Worm (Caenorhabditis elegans) whole organism, young adult: ENCODE results near the gene C28H8.5.

ENCODE experiments used
- B0035.1 ChIP-seq: sonication (generic microtip); optimal IDR thresholded peaks from 2 replicates; lab custom pipeline; 2016; ENCODE audit warnings: missing genetic modification characterization, mild to moderate bottlenecking, missing compliant biosample characterization, missing genotype, missing genetic modification reagents
- B0261.1 ChIP-seq: sonication (generic microtip); optimal IDR thresholded peaks from 2 replicates; lab custom pipeline; 2016; ENCODE audit warnings: mild to moderate bottlenecking, missing genetic modification characterization, moderate library complexity, missing compliant biosample characterization
- F37B4.10 ChIP-seq: fragments of 200-800 bp; sonication (Bioruptor generic); IDR thresholded peaks from 2 replicates; pipeline ENCODE4 v1.3.6; 2022; ENCODE audit warnings: missing genetic modification characterization, missing compliant biosample characterization
- F39B2.1 ChIP-seq: fragments of 200-800 bp; sonication (Bioruptor generic); IDR thresholded peaks from 2 replicates; pipeline ENCODE4 v1.3.6; 2022; ENCODE audit warnings: missing genetic modification reagents, missing genetic modification characterization, missing compliant biosample characterization
- F52B5.7 ChIP-seq: sonication (generic microtip); optimal IDR thresholded peaks from 2 replicates; lab custom pipeline; 2016; ENCODE audit warnings: mild to moderate bottlenecking, missing genetic modification characterization, missing compliant biosample characterization
- Y53F4B.3 ChIP-seq: fragments of 200-800 bp; sonication (Bioruptor generic); IDR thresholded peaks from 2 replicates; pipeline ENCODE4 v1.3.6; 2022; ENCODE audit warnings: missing genetic modification reagents, missing genetic modification characterization, missing compliant biosample characterization
- ZK185.1 ChIP-seq: sonication (generic microtip); optimal IDR thresholded peaks from 2 replicates; lab custom pipeline; 2016; ENCODE audit warnings: mild to moderate bottlenecking, missing genetic modification characterization, missing compliant biosample characterization; ENCODE audit not compliant: poor library complexity, severe bottlenecking
- cebp-1 ChIP-seq, 2 experiments: fragments of 200-800 bp in 1 of 2; sonication (Bioruptor generic) in 1 of 2; sonication (generic microtip) in 1 of 2; IDR thresholded peaks in 1 of 2; optimal IDR thresholded peaks in 1 of 2; 2 replicates each; pipeline versions ENCODE4 v1.3.6 to Lab custom; 2017 to 2022; ENCODE audit warnings: missing compliant biosample characterization in 2 of 2, missing genetic modification characterization in 2 of 2, mild to moderate bottlenecking in 1 of 2, missing genetic modification reagents in 1 of 2, moderate library complexity in 1 of 2
- ceh-27 ChIP-seq: fragments of 200-800 bp; sonication (Bioruptor generic); optimal IDR thresholded peaks from 2 replicates; lab custom pipeline; 2018; ENCODE audit warnings: mild to moderate bottlenecking, missing genetic modification characterization, moderate library complexity, missing compliant biosample characterization
- dox-1 ChIP-seq: fragments of 200-800 bp; sonication (Bioruptor generic); IDR thresholded peaks from 2 replicates; pipeline ENCODE4 v1.3.6; 2022; ENCODE audit warnings: missing genetic modification reagents, missing genetic modification characterization, missing compliant biosample characterization
- efl-1 ChIP-seq: fragments of 150-350 bp; optimal IDR thresholded peaks from 2 replicates; lab custom pipeline; 2014; ENCODE audit warnings: missing biosample characterization, missing genetic modification reagents, missing genetic modification characterization
- ekl-4 ChIP-seq: fragments of 200-800 bp; sonication (Bioruptor generic); IDR thresholded peaks from 2 replicates; pipeline ENCODE4 v1.3.6; 2022; ENCODE audit warnings: missing genetic modification reagents, missing genetic modification characterization, missing compliant biosample characterization
- gei-17 ChIP-seq: fragments of 200-800 bp; sonication (Bioruptor generic); optimal IDR thresholded peaks from 2 replicates; lab custom pipeline; 2018; ENCODE audit warnings: mild to moderate bottlenecking, missing genetic modification characterization, missing compliant biosample characterization
- him-1 ChIP-seq: sonication (generic microtip); optimal IDR thresholded peaks from 2 replicates; lab custom pipeline; 2016; ENCODE audit warnings: missing genotype, missing genetic modification reagents, missing genetic modification characterization, missing compliant biosample characterization
- let-607 ChIP-seq, 2 experiments: fragments of 200-800 bp in 1 of 2; sonication (Bioruptor generic) in 1 of 2; sonication (generic microtip) in 1 of 2; optimal IDR thresholded peaks; 2 replicates each; lab custom pipeline; 2016 to 2018; ENCODE audit warnings: mild to moderate bottlenecking in 2 of 2, missing compliant biosample characterization in 2 of 2, missing genetic modification characterization in 2 of 2, moderate library complexity in 2 of 2, missing genotype in 1 of 2
- lin-35 ChIP-seq, 3 experiments: fragments of 150-350 bp in 2 of 3; sonication (generic microtip) in 1 of 3; optimal IDR thresholded peaks; 2 replicates each; lab custom pipeline; 2014 to 2018; ENCODE audit warnings: missing biosample characterization in 3 of 3, missing genetic modification characterization in 3 of 3, missing genetic modification reagents in 3 of 3
- lin-54 ChIP-seq: fragments of 200-800 bp; sonication (Bioruptor generic); optimal IDR thresholded peaks from 2 replicates; lab custom pipeline; 2018; ENCODE audit warnings: mild to moderate bottlenecking, missing genetic modification characterization, missing compliant biosample characterization
- madf-3 ChIP-seq: fragments of 200-800 bp; sonication (Bioruptor generic); IDR thresholded peaks from 2 replicates; pipeline ENCODE4 v1.3.6; 2022; ENCODE audit warnings: missing genetic modification reagents, missing genetic modification characterization, missing compliant biosample characterization
- madf-6 ChIP-seq: fragments of 200-800 bp; sonication (Bioruptor generic); IDR thresholded peaks from 2 replicates; pipeline ENCODE4 v1.3.6; 2022; ENCODE audit warnings: missing genetic modification reagents, missing genetic modification characterization, missing compliant biosample characterization
- madf-8 ChIP-seq: fragments of 200-800 bp; sonication (Bioruptor generic); conservative IDR thresholded peaks from 2 replicates; pipeline ENCODE4 v1.3.6; 2022; ENCODE audit warnings: missing genetic modification reagents, missing genetic modification characterization, missing compliant biosample characterization
- nhr-120 ChIP-seq: fragments of 200-800 bp; sonication (Bioruptor generic); IDR thresholded peaks from 2 replicates; pipeline ENCODE4 v1.3.6; 2022; ENCODE audit warnings: missing genetic modification characterization, missing compliant biosample characterization
- nhr-27 ChIP-seq: fragments of 200-800 bp; sonication (Bioruptor generic); optimal IDR thresholded peaks from 2 replicates; lab custom pipeline; 2018; ENCODE audit warnings: mild to moderate bottlenecking, missing genetic modification characterization, moderate library complexity, missing compliant biosample characterization
- nhr-80 ChIP-seq: sonication (generic microtip); optimal IDR thresholded peaks from 2 replicates; lab custom pipeline; 2016; ENCODE audit warnings: missing genetic modification characterization, missing compliant biosample characterization
- sdz-38 ChIP-seq: sonication (generic microtip); optimal IDR thresholded peaks from 2 replicates; lab custom pipeline; 2016; ENCODE audit warnings: missing genotype, missing genetic modification characterization, missing compliant biosample characterization
- snpc-1.1 ChIP-seq: sonication (generic microtip); optimal IDR thresholded peaks from 2 replicates; lab custom pipeline; 2017; ENCODE audit warnings: missing genetic modification characterization, mild to moderate bottlenecking, missing compliant biosample characterization, antibody characterized with exemption, moderate library complexity, missing genotype, missing genetic modification reagents; ENCODE audit not compliant: insufficient read depth
- tbp1 ChIP-seq: fragments of 200-800 bp; sonication (Bioruptor generic); optimal IDR thresholded peaks from 2 replicates; lab custom pipeline; 2018; ENCODE audit warnings: mild to moderate bottlenecking, missing genetic modification characterization, missing compliant biosample characterization
- tlf-1 ChIP-seq: fragments of 200-800 bp; sonication (Bioruptor generic); optimal IDR thresholded peaks from 2 replicates; lab custom pipeline; 2018; ENCODE audit warnings: mild to moderate bottlenecking, missing genetic modification characterization, missing compliant biosample characterization
- unc-130 ChIP-seq: sonication (generic microtip); optimal IDR thresholded peaks from 2 replicates; lab custom pipeline; 2016; ENCODE audit warnings: missing genetic modification reagents, missing genetic modification characterization, missing compliant biosample characterization
- zfh-2 ChIP-seq: fragments of 200-800 bp; sonication (Bioruptor generic); conservative IDR thresholded peaks from 2 replicates; pipeline ENCODE4 v1.3.6; 2022; ENCODE audit warnings: missing genetic modification reagents, missing genetic modification characterization, missing compliant biosample characterization
- zim-3 ChIP-seq: sonication (generic microtip); optimal IDR thresholded peaks from 2 replicates; lab custom pipeline; 2017; ENCODE audit warnings: mild to moderate bottlenecking, missing genetic modification characterization, moderate library complexity, missing compliant biosample characterization
- ztf-18 ChIP-seq: sonication (generic microtip); optimal IDR thresholded peaks from 2 replicates; lab custom pipeline; 2016; ENCODE audit warnings: missing genotype, mild to moderate bottlenecking, missing genetic modification characterization, missing compliant biosample characterization
- ztf-26 ChIP-seq: sonication (generic microtip); optimal IDR thresholded peaks from 2 replicates; lab custom pipeline; 2017; ENCODE audit warnings: missing genetic modification characterization, missing compliant biosample characterization
- ztf-28 ChIP-seq: fragments of 200-800 bp; sonication (Bioruptor generic); IDR thresholded peaks from 2 replicates; pipeline ENCODE4 v1.3.6; 2022; ENCODE audit warnings: missing genetic modification reagents, missing genetic modification characterization, missing compliant biosample characterization
- ztf-6 ChIP-seq: fragments of 200-800 bp; sonication (Bioruptor generic); IDR thresholded peaks from 2 replicates; pipeline ENCODE4 v1.3.6; 2022; ENCODE audit warnings: missing genetic modification reagents, missing genetic modification characterization, missing compliant biosample characterization

Gene C28H8.5

DNA sequence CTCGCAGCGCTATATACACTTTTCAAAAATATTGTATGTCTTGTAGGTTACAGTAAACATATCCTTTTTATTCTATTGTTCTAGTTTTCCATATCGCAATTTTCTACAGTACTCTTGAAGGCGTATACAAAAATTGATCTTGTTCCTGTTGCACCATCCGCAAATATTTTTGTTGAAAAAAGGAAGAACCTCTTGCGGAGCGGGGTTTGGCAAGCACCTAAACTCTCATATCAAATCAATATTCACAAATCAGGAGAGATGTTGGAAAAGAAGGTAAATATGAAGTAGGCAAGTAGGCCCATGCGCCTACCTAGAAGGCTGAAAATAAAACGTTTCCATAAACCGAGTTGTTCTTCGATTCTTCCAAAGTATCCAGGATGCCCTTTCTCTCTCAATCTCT is at the start of gene C28H8.5:
TSS of gene C28H8.5 (plus strand) at position 301 of the 400 bp plus-strand sequence.
- TF ChIP-seq F39B2.1 (no peak), ekl-4 (GFP tag; lab: Robert Waterston, UW) (no peak), B0035.1 (no peak), ztf-28 (GFP tag; lab: Robert Waterston, UW) (no peak), ceh-27 (GFP tag; lab: Kevin White, UChicago) (no peak), lin-35 (GFP tag; optimal IDR thresholded peaks at IDR 0.05; lab: Kevin White, UChicago) (no peak), madf-3 (no peak), nhr-80 (tag; lab: Kevin White, UChicago) (no peak), tbp1 (GFP tag; lab: Kevin White, UChicago) (no peak), unc-130 (GFP tag; lab: Kevin White, UChicago) (no peak), F37B4.10 (GFP tag; lab: Robert Waterston, UW) (no peak), ztf-18 (tag; lab: Kevin White, UChicago) (no peak), zim-3 (no peak)

DNA sequence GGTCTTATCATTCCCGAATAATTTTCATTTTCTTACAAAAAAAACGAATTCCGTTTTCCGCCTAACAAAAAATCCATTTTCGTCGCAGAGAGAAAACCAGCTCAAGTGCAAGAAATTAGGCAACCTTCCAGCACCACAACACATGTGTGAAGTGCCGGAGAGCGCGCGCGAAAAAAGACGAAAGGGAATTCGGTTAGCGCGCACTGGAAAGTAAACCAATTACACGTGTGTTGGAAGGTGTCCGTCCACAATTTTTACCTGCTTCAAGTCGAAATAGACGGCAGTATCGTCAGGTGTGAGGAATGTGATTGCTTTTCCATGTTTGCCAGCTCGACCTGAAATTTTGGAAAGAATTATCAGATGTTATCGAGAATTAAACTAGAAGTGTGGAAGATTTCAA is 49.4 kb upstream of the C28H8.5 start:
- TF ChIP-seq snpc-1.1 (tag; lab: Kevin White, UChicago) (no peak), madf-8 (GFP tag; lab: Robert Waterston, UW) (peak; percentile 22; the same call in 1 of the 2 replicates), sdz-38 (tag; lab: Kevin White, UChicago) (no peak), madf-6 (GFP tag; lab: Robert Waterston, UW) (peak; percentile 42; the same call in 1 of the 2 replicates), efl-1 (GFP tag; lab: Kevin White, UChicago) (peak; percentile 50)

DNA sequence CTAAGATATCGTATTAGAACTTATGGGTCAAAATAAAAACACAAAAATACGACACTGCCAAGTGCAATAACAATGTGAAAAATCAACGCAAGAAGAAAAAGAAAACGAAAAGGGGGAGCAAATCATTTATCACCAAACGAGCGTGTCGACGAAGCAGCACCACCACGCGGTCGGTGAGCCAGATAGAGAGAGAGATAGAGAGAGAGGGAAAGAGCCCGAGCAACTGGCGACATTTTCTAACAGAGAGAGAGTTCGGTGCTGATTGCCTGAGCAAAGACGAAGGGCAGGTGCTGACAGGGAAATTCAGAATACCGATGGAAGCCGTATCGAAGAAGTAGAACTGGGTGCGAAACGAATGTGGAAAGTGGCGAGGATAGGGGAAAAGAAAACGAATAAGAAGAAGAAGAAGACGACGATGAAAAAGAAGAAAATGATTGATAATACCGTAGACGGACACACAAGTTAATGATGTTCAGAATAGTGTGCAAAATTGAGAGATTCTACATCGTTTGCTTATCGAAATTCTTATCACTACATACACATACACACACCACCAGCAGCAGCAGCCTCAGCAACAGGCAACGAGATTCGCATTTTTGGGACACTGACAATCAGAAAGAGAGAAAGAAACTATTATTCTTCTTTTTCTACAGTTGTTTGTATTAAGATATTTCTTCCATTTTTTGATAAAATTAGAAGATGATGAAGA is 48.8 kb upstream of the C28H8.5 start:
- TF ChIP-seq nhr-80 (tag; lab: Kevin White, UChicago) (peak; percentile 87), him-1 (no peak), ZK185.1 (tag; lab: Kevin White, UChicago) (peak; percentile 36), ztf-6 (GFP tag; lab: Robert Waterston, UW) (no peak), cebp-1 (GFP tag; IDR thresholded peaks at IDR 0.05; lab: Robert Waterston, UW) (no peak), cebp-1 (tag; optimal IDR thresholded peaks at IDR 0.05; lab: Kevin White, UChicago) (peak; percentile 24), dox-1 (GFP tag; lab: Robert Waterston, UW) (0 out of 2 replicates have a peak, but pooled peaks have one; percentile 17), Y53F4B.3 (GFP tag; lab: Robert Waterston, UW) (no peak), ztf-26 (tag; lab: Kevin White, UChicago) (peak; percentile 35), nhr-27 (no peak), F52B5.7 (tag; lab: Kevin White, UChicago) (no peak), lin-54 (GFP tag; lab: Kevin White, UChicago) (peak; percentile 8), let-607 (tag; optimal IDR thresholded peaks at IDR 0.05; lab: Kevin White, UChicago) (no peak), zfh-2 (GFP tag; lab: Robert Waterston, UW) (peak; percentile 69), gei-17 (GFP tag; lab: Kevin White, UChicago) (no peak), nhr-120 (no peak), B0261.1 (tag; lab: Kevin White, UChicago) (no peak), tlf-1 (no peak)
